Worm (Caenorhabditis elegans) whole organism, young adult: Measurements from ENCODE around the gene F01D5.3.

Experiments
- B0035.1 ChIP-seq: sonication (generic microtip); optimal IDR thresholded peaks from 2 replicates; lab custom pipeline; 2016; ENCODE audit warnings: missing genetic modification characterization, mild to moderate bottlenecking, missing compliant biosample characterization, missing genotype, missing genetic modification reagents
- F10E7.11 ChIP-seq: sonication (generic microtip); optimal IDR thresholded peaks from 2 replicates; lab custom pipeline; 2017; ENCODE audit warnings: mild to moderate bottlenecking, missing genetic modification characterization, moderate library complexity, missing compliant biosample characterization
- F39B2.1 ChIP-seq: fragments of 200-800 bp; sonication (Bioruptor generic); IDR thresholded peaks from 2 replicates; pipeline ENCODE4 v1.3.6; 2022; ENCODE audit warnings: missing genetic modification reagents, missing genetic modification characterization, missing compliant biosample characterization
- F49E8.2 ChIP-seq: sonication (generic microtip); optimal IDR thresholded peaks from 3 replicates; lab custom pipeline; 2017; ENCODE audit warnings: missing genetic modification characterization, mild to moderate bottlenecking, missing compliant biosample characterization, antibody characterized with exemption, moderate library complexity; ENCODE audit not compliant: insufficient read depth
- F52B5.7 ChIP-seq: sonication (generic microtip); optimal IDR thresholded peaks from 2 replicates; lab custom pipeline; 2016; ENCODE audit warnings: mild to moderate bottlenecking, missing genetic modification characterization, missing compliant biosample characterization
- F55B11.4 ChIP-seq: sonication (generic microtip); optimal IDR thresholded peaks from 2 replicates; lab custom pipeline; 2016; ENCODE audit warnings: missing compliant biosample characterization, missing genetic modification characterization, borderline replicate concordance; ENCODE audit not compliant: insufficient read depth
- F57C9.4 ChIP-seq: sonication (generic microtip); optimal IDR thresholded peaks from 2 replicates; lab custom pipeline; 2017; ENCODE audit warnings: mild to moderate bottlenecking, missing genetic modification characterization, missing compliant biosample characterization
- T07F8.4 ChIP-seq: sonication (generic microtip); optimal IDR thresholded peaks from 2 replicates; lab custom pipeline; 2016; ENCODE audit warnings: mild to moderate bottlenecking, missing genetic modification characterization, moderate library complexity, missing compliant biosample characterization
- aptf-2 ChIP-seq: fragments of 200-800 bp; sonication (Bioruptor generic); conservative IDR thresholded peaks from 2 replicates; pipeline ENCODE4 v1.3.6; 2022; ENCODE audit warnings: missing genetic modification reagents, missing genetic modification characterization, missing compliant biosample characterization
- attf-5 ChIP-seq: fragments of 200-800 bp; sonication (Bioruptor generic); optimal IDR thresholded peaks from 2 replicates; lab custom pipeline; 2018; ENCODE audit warnings: mild to moderate bottlenecking, missing genetic modification characterization, missing compliant biosample characterization
- attf-6 ChIP-seq: fragments of 200-800 bp; sonication (Bioruptor generic); IDR thresholded peaks from 2 replicates; pipeline ENCODE4 v1.3.6; 2022; ENCODE audit warnings: missing genetic modification reagents, missing genetic modification characterization, missing compliant biosample characterization
- cebp-1 ChIP-seq, 2 experiments: fragments of 200-800 bp in 1 of 2; sonication (Bioruptor generic) in 1 of 2; sonication (generic microtip) in 1 of 2; IDR thresholded peaks in 1 of 2; optimal IDR thresholded peaks in 1 of 2; 2 replicates each; pipeline versions ENCODE4 v1.3.6 to Lab custom; 2017 to 2022; ENCODE audit warnings: missing compliant biosample characterization in 2 of 2, missing genetic modification characterization in 2 of 2, mild to moderate bottlenecking in 1 of 2, missing genetic modification reagents in 1 of 2, moderate library complexity in 1 of 2
- ceh-100 ChIP-seq: fragments of 200-800 bp; sonication (Bioruptor generic); IDR thresholded peaks from 2 replicates; pipeline ENCODE4 v1.3.6; 2022; ENCODE audit warnings: missing genetic modification reagents, missing genetic modification characterization, missing compliant biosample characterization
- ceh-27 ChIP-seq: fragments of 200-800 bp; sonication (Bioruptor generic); optimal IDR thresholded peaks from 2 replicates; lab custom pipeline; 2018; ENCODE audit warnings: mild to moderate bottlenecking, missing genetic modification characterization, moderate library complexity, missing compliant biosample characterization
- ceh-58 ChIP-seq: fragments of 200-800 bp; sonication (Bioruptor generic); IDR thresholded peaks from 2 replicates; pipeline ENCODE4 v1.3.6; 2022; ENCODE audit warnings: missing genetic modification characterization, missing compliant biosample characterization
- dox-1 ChIP-seq: fragments of 200-800 bp; sonication (Bioruptor generic); IDR thresholded peaks from 2 replicates; pipeline ENCODE4 v1.3.6; 2022; ENCODE audit warnings: missing genetic modification reagents, missing genetic modification characterization, missing compliant biosample characterization
- dpl-1 ChIP-seq: fragments of 150-350 bp; optimal IDR thresholded peaks from 2 replicates; lab custom pipeline; 2014; ENCODE audit warnings: missing biosample characterization, missing genetic modification reagents, missing genetic modification characterization
- efl-1 ChIP-seq: fragments of 150-350 bp; optimal IDR thresholded peaks from 2 replicates; lab custom pipeline; 2014; ENCODE audit warnings: missing biosample characterization, missing genetic modification reagents, missing genetic modification characterization
- egrh-3 ChIP-seq: fragments of 200-800 bp; sonication (Bioruptor generic); IDR thresholded peaks from 2 replicates; pipeline ENCODE4 v1.3.6; 2022; ENCODE audit warnings: missing genetic modification reagents, missing genetic modification characterization, missing compliant biosample characterization
- ekl-4 ChIP-seq: fragments of 200-800 bp; sonication (Bioruptor generic); IDR thresholded peaks from 2 replicates; pipeline ENCODE4 v1.3.6; 2022; ENCODE audit warnings: missing genetic modification reagents, missing genetic modification characterization, missing compliant biosample characterization
- ets-4 ChIP-seq: fragments of 200-800 bp; sonication (Bioruptor generic); optimal IDR thresholded peaks from 2 replicates; lab custom pipeline; 2018; ENCODE audit warnings: mild to moderate bottlenecking, missing genetic modification characterization, missing compliant biosample characterization
- lag-1 ChIP-seq: fragments of 200-800 bp; sonication (Bioruptor generic); IDR thresholded peaks from 2 replicates; pipeline ENCODE4 v1.3.6; 2022; ENCODE audit warnings: missing genetic modification reagents, missing genetic modification characterization, missing compliant biosample characterization
- let-526 ChIP-seq: fragments of 200-800 bp; sonication (Bioruptor generic); IDR thresholded peaks from 2 replicates; pipeline ENCODE4 v1.3.6; 2022; ENCODE audit warnings: missing genetic modification reagents, missing genetic modification characterization, missing compliant biosample characterization
- madf-6 ChIP-seq: fragments of 200-800 bp; sonication (Bioruptor generic); IDR thresholded peaks from 2 replicates; pipeline ENCODE4 v1.3.6; 2022; ENCODE audit warnings: missing genetic modification reagents, missing genetic modification characterization, missing compliant biosample characterization
- mcd-1 ChIP-seq: fragments of 200-800 bp; sonication (Bioruptor generic); IDR thresholded peaks from 2 replicates; pipeline ENCODE4 v1.3.6; 2022; ENCODE audit warnings: missing genetic modification reagents, missing genetic modification characterization, missing compliant biosample characterization
- mxl-1 ChIP-seq: sonication (generic microtip); optimal IDR thresholded peaks from 2 replicates; lab custom pipeline; 2016; ENCODE audit warnings: missing genetic modification characterization, missing compliant biosample characterization
- nfya-2 ChIP-seq: fragments of 200-800 bp; sonication (Bioruptor generic); IDR thresholded peaks from 2 replicates; pipeline ENCODE4 v1.3.6; 2022; ENCODE audit warnings: missing genetic modification reagents, missing genetic modification characterization, missing compliant biosample characterization
- nfyb-1 ChIP-seq: fragments of 200-800 bp; sonication (Bioruptor generic); IDR thresholded peaks from 2 replicates; pipeline ENCODE4 v1.3.6; 2022; ENCODE audit warnings: missing genetic modification reagents, missing genetic modification characterization, missing compliant biosample characterization
- nhr-80 ChIP-seq: sonication (generic microtip); optimal IDR thresholded peaks from 2 replicates; lab custom pipeline; 2016; ENCODE audit warnings: missing genetic modification characterization, missing compliant biosample characterization
- nhr-90 ChIP-seq: sonication (generic microtip); optimal IDR thresholded peaks from 2 replicates; lab custom pipeline; 2016; ENCODE audit warnings: missing genotype, mild to moderate bottlenecking, missing genetic modification characterization, missing compliant biosample characterization
- rec-8 ChIP-seq, 2 experiments: sonication (generic microtip); optimal IDR thresholded peaks; 2 replicates each; lab custom pipeline; 2016; ENCODE audit warnings: mild to moderate bottlenecking in 2 of 2, missing genetic modification characterization in 2 of 2, missing genetic modification reagents in 2 of 2, missing genotype in 2 of 2, missing biosample characterization in 1 of 2, missing compliant biosample characterization in 1 of 2, moderate library complexity in 1 of 2
- tbx-9 ChIP-seq: sonication (generic microtip); optimal IDR thresholded peaks from 2 replicates; lab custom pipeline; 2016; ENCODE audit warnings: borderline replicate concordance, missing genetic modification characterization, inconsistent platforms, missing compliant biosample characterization
- zfh-2 ChIP-seq: fragments of 200-800 bp; sonication (Bioruptor generic); conservative IDR thresholded peaks from 2 replicates; pipeline ENCODE4 v1.3.6; 2022; ENCODE audit warnings: missing genetic modification reagents, missing genetic modification characterization, missing compliant biosample characterization

F01D5.3 gene

ce11 chrII:14039811-14040203 lies 39.9 kb upstream of the F01D5.3 start:
- no peak for TF ChIP-seq tbx-9 (tag; lab: Kevin White, UChicago)
- TF ChIP-seq attf-6 (GFP tag; lab: Robert Waterston, UW): no peak
- TF ChIP-seq efl-1 (GFP tag; lab: Kevin White, UChicago): no peak
- TF ChIP-seq ceh-100 (GFP tag; lab: Robert Waterston, UW): no peak
- no peak for TF ChIP-seq F10E7.11 (tag; lab: Kevin White, UChicago)
- TF ChIP-seq dpl-1: no peak
- TF ChIP-seq dox-1 (GFP tag; lab: Robert Waterston, UW): no peak
- TF ChIP-seq attf-5 (GFP tag; lab: Kevin White, UChicago): no peak
- TF ChIP-seq F39B2.1: no peak
- no peak for TF ChIP-seq T07F8.4 (tag; lab: Kevin White, UChicago)
- TF ChIP-seq B0035.1: no peak
- no peak for TF ChIP-seq nfyb-1 (GFP tag; lab: Robert Waterston, UW)
- no peak for TF ChIP-seq ceh-27 (GFP tag; lab: Kevin White, UChicago)
- TF ChIP-seq nfya-2: no peak

DNA sequence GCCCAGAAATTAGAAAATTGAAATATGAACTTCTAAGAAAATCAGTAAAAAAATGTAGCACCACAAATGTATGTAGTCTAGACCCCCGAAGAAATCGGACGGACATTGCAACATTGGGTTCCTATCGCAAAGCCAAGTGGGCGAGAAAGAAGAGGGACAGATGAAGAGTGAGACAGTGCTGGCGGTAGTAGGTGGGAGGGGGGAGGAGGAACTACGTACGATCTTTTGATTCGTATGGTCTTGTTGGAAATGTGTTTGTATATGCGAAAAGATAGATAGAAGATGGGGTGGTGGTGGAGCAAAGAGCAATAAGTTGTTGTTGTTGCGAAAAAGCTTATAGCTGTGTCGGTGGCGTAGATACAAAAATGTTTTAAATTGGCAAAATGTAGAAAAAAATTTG lies 38.4 kb upstream of the F01D5.3 start:
- TF ChIP-seq nhr-80 (tag; lab: Kevin White, UChicago) (peak; percentile 1), lag-1 (GFP tag; lab: Robert Waterston, UW) (no peak)
- TF ChIP-seq, all 124 proteins: peak for 1

- TF ChIP-seq F49E8.2 (tag; lab: Kevin White, UChicago) (no peak), zfh-2 (GFP tag; lab: Robert Waterston, UW) (peak; percentile 70)
Observed at ce11 chrII:14037484-14038303, 37.8 kb upstream of the F01D5.3 start.

DNA sequence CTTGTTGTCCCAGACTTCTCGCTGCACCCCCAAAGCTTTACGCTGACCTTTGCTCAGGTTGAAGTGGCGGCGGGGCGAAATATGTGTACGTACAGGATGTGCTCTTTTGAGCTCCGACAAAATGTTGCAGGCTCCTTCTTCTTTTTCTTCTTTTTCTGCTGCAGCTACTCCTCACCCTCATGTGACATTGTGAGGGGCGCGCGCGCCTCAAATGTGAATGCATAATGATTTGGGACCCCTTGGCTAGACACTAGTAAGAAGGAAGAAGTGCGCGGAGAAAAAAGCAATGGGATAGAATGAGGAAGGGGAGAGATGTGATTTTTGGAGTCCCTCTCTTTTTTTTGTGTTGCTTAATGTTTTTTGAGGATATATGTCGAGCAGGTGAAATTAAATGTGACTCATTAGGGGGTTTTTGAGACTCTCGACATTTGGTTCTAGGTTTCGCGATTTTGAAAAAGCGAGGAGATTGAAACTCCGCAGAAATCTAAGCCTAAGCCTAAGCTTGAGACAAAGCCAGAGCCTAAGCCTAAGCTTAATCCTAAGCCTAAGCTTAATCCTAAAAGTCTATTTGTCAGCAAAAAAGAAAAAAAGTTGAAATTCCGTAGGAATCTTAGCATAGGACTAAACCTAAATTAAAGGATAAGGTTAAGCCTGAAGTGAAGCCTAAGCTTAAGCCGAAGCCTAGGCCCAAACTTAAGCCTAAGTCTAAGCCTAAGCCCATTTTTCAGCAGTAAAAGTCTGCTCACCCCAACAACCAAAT lies 37.0 kb upstream of the F01D5.3 start:
- TF ChIP-seq F52B5.7 (tag; lab: Kevin White, UChicago) (no peak), ets-4 (no peak), madf-6 (GFP tag; lab: Robert Waterston, UW) (peak; percentile 12; the same call in 1 of the 2 replicates), mcd-1 (peak; percentile 11; the same call in 1 of the 2 replicates), zfh-2 (GFP tag; lab: Robert Waterston, UW) (0 out of 2 replicates have a peak, but pooled peaks have one; percentile 46), cebp-1 (GFP tag; IDR thresholded peaks at IDR 0.05; lab: Robert Waterston, UW) (no peak), cebp-1 (tag; optimal IDR thresholded peaks at IDR 0.05; lab: Kevin White, UChicago) (peak; percentile 23)

- TF ChIP-seq egrh-3 (GFP tag; lab: Robert Waterston, UW): peak; percentile 12; the same call in 1 of the 2 replicates
- no peak for TF ChIP-seq F55B11.4
- no peak for TF ChIP-seq ekl-4 (GFP tag; lab: Robert Waterston, UW)
- peak; percentile 72 for TF ChIP-seq zfh-2 (GFP tag; lab: Robert Waterston, UW)
- no peak for TF ChIP-seq nhr-90 (tag; lab: Kevin White, UChicago)
- TF ChIP-seq F57C9.4: no peak
- no peak for TF ChIP-seq lag-1 (GFP tag; lab: Robert Waterston, UW)
- no peak for TF ChIP-seq aptf-2
- TF ChIP-seq let-526 (GFP tag; lab: Robert Waterston, UW): peak; percentile 4; the same call in 1 of the 2 replicates
- TF ChIP-seq mxl-1: no peak
- TF ChIP-seq B0035.1: no peak
- no peak for TF ChIP-seq rec-8 (tag; optimal IDR thresholded peaks at IDR 0.05; lab: Kevin White, UChicago)
- no peak for TF ChIP-seq ceh-58 (GFP tag; lab: Robert Waterston, UW)
Observed at ce11 chrII:14034559-14034958, 34.6 kb upstream of the F01D5.3 start.
